Worm (Caenorhabditis elegans): ENCODE results near the gene C29F5.8.

ce11 chrII:6281903-6282302 lies 24.3 kb upstream of the C29F5.8 start:
- no peak for TF ChIP-seq C17E4.6 (GFP tag; IDR thresholded peaks at IDR 0.05)
- no peak for TF ChIP-seq mcd-1 (GFP tag; IDR thresholded peaks at IDR 0.05)
- no peak for TF ChIP-seq B0035.1 (tag; optimal IDR thresholded peaks at IDR 0.05)
- TF ChIP-seq pbrm-1 (GFP tag; IDR thresholded peaks at IDR 0.05) = no peak
- TF ChIP-seq ama-1 (optimal IDR thresholded peaks at IDR 0.05) = no peak
- TF ChIP-seq ama-1 (GFP tag; optimal IDR thresholded peaks at IDR 0.05) = no peak
- no peak for TF ChIP-seq K12H6.12 (tag; optimal IDR thresholded peaks at IDR 0.05)
- TF ChIP-seq cebp-2 (GFP tag; IDR thresholded peaks at IDR 0.05) = no peak
- TF ChIP-seq sdz-38 (tag; optimal IDR thresholded peaks at IDR 0.05) = no peak
- no peak for TF ChIP-seq B0261.1 (tag; optimal IDR thresholded peaks at IDR 0.05)
- TF ChIP-seq cebp-1 (GFP tag; IDR thresholded peaks at IDR 0.05) = no peak
- TF ChIP-seq cebp-1 (tag; optimal IDR thresholded peaks at IDR 0.05) = no peak
- no peak for TF ChIP-seq ceh-91 (GFP tag; IDR thresholded peaks at IDR 0.05)
- TF ChIP-seq unc-130 (GFP tag; optimal IDR thresholded peaks at IDR 0.05) = no peak
- no peak for TF ChIP-seq F33H1.4 (GFP tag; IDR thresholded peaks at IDR 0.05)

Measured in whole organism, young adult.